Worm (Caenorhabditis elegans): ENCODE data around the gene str-18.

The str-18 gene

ce11 chrV:15733568-15733967 lies 8.2 kb downstream of the str-18 start, which contains the start of gene T23D5.3:
Gene T23D5.3 (minus strand): TSS chrV:15733668.
- TF ChIP-seq tab-1 (GFP tag; IDR thresholded peaks at IDR 0.05) (no peak), ztf-29 (GFP tag; IDR thresholded peaks at IDR 0.05) (no peak), flt-1 (GFP tag; IDR thresholded peaks at IDR 0.05) (no peak), T22C8.4 (GFP tag; IDR thresholded peaks at IDR 0.05) (no peak), ztf-23 (GFP tag; IDR thresholded peaks at IDR 0.05) (no peak)

- no peak for TF ChIP-seq T22C8.4 (GFP tag; IDR thresholded peaks at IDR 0.05)
- TF ChIP-seq ref-1 (GFP tag; conservative IDR thresholded peaks at IDR 0.05), result no peak
- TF ChIP-seq ztf-23 (GFP tag; IDR thresholded peaks at IDR 0.05), result no peak
- TF ChIP-seq tab-1 (GFP tag; IDR thresholded peaks at IDR 0.05), result no peak
- no peak for TF ChIP-seq flt-1 (GFP tag; IDR thresholded peaks at IDR 0.05)
- no peak for TF ChIP-seq ztf-29 (GFP tag; IDR thresholded peaks at IDR 0.05)
- TF ChIP-seq klf-2 (GFP tag; conservative IDR thresholded peaks at IDR 0.05), result no peak
- TF ChIP-seq med-1 (GFP tag; optimal IDR thresholded peaks at IDR 0.05; ENCODE audit: insufficient read depth), result no peak
- TF ChIP-seq cog-1 (tag; optimal IDR thresholded peaks at IDR 0.05), result no peak
Measured at ce11 chrV:15733020-15733419, 8.7 kb downstream of the str-18 start.

ce11 chrV:15732209-15732608 lies 9.5 kb downstream of the str-18 start, which contains the start of gene str-38:
Gene str-38 (minus strand): TSS chrV:15732309.
- TF ChIP-seq tab-1 (GFP tag; IDR thresholded peaks at IDR 0.05), result no peak
- TF ChIP-seq cog-1 (tag; optimal IDR thresholded peaks at IDR 0.05), result no peak
- no peak for TF ChIP-seq ref-1 (GFP tag; conservative IDR thresholded peaks at IDR 0.05)
- TF ChIP-seq med-1 (GFP tag; optimal IDR thresholded peaks at IDR 0.05; ENCODE audit: insufficient read depth), result no peak
- TF ChIP-seq klf-2 (GFP tag; conservative IDR thresholded peaks at IDR 0.05), result no peak
- no peak for TF ChIP-seq flt-1 (GFP tag; IDR thresholded peaks at IDR 0.05)
- no peak for TF ChIP-seq T22C8.4 (GFP tag; IDR thresholded peaks at IDR 0.05)
- no peak for TF ChIP-seq ztf-23 (GFP tag; IDR thresholded peaks at IDR 0.05)
- no peak for TF ChIP-seq ztf-29 (GFP tag; IDR thresholded peaks at IDR 0.05)

ce11 chrV:15730459-15730858 lies 11.3 kb downstream of the str-18 start, which contains the start of gene Y6E2A.10:
Gene Y6E2A.10 (minus strand): TSS chrV:15730559.
- TF ChIP-seq med-1 (GFP tag; optimal IDR thresholded peaks at IDR 0.05; ENCODE audit: insufficient read depth) (no peak), flt-1 (GFP tag; IDR thresholded peaks at IDR 0.05) (no peak), ztf-23 (GFP tag; IDR thresholded peaks at IDR 0.05) (no peak), ref-1 (GFP tag; conservative IDR thresholded peaks at IDR 0.05) (no peak), ztf-29 (GFP tag; IDR thresholded peaks at IDR 0.05) (no peak), cog-1 (tag; optimal IDR thresholded peaks at IDR 0.05) (no peak), tab-1 (GFP tag; IDR thresholded peaks at IDR 0.05) (no peak), T22C8.4 (GFP tag; IDR thresholded peaks at IDR 0.05) (no peak), klf-2 (GFP tag; conservative IDR thresholded peaks at IDR 0.05) (no peak)

ce11 chrV:15726610-15727009 lies 15.1 kb downstream of the str-18 start, which contains the start of the genes irld-57 and sfxn-1.3:
Gene irld-57 (minus strand): TSS chrV:15726710.
Gene sfxn-1.3 (plus strand): TSS chrV:15726841.
- no peak for TF ChIP-seq tab-1 (GFP tag; IDR thresholded peaks at IDR 0.05)
- no peak for TF ChIP-seq ztf-23 (GFP tag; IDR thresholded peaks at IDR 0.05)
- no peak for TF ChIP-seq flt-1 (GFP tag; IDR thresholded peaks at IDR 0.05)
- TF ChIP-seq cog-1 (tag; optimal IDR thresholded peaks at IDR 0.05), result no peak
- no peak for TF ChIP-seq T22C8.4 (GFP tag; IDR thresholded peaks at IDR 0.05)
- no peak for TF ChIP-seq klf-2 (GFP tag; conservative IDR thresholded peaks at IDR 0.05)
- TF ChIP-seq med-1 (GFP tag; optimal IDR thresholded peaks at IDR 0.05; ENCODE audit: insufficient read depth), result no peak
- no peak for TF ChIP-seq ztf-29 (GFP tag; IDR thresholded peaks at IDR 0.05)

- no peak for TF ChIP-seq flt-1 (GFP tag; IDR thresholded peaks at IDR 0.05)
- TF ChIP-seq ztf-29 (GFP tag; IDR thresholded peaks at IDR 0.05), result no peak
- TF ChIP-seq tab-1 (GFP tag; IDR thresholded peaks at IDR 0.05), result no peak
- no peak for TF ChIP-seq ref-1 (GFP tag; conservative IDR thresholded peaks at IDR 0.05)
- no peak for TF ChIP-seq cog-1 (tag; optimal IDR thresholded peaks at IDR 0.05)
- TF ChIP-seq klf-2 (GFP tag; conservative IDR thresholded peaks at IDR 0.05), result no peak
- no peak for TF ChIP-seq ztf-23 (GFP tag; IDR thresholded peaks at IDR 0.05)
- TF ChIP-seq med-1 (GFP tag; optimal IDR thresholded peaks at IDR 0.05; ENCODE audit: insufficient read depth), result no peak
- no peak for TF ChIP-seq T22C8.4 (GFP tag; IDR thresholded peaks at IDR 0.05)
Measured at ce11 chrV:15721888-15722287, 19.9 kb downstream of the str-18 start, which contains the start of gene srh-140. Gene srh-140 (plus strand): TSS chrV:15722188.

ce11 chrV:15721431-15721830 lies 20.3 kb downstream of the str-18 start:
- no peak for TF ChIP-seq flt-1 (GFP tag; IDR thresholded peaks at IDR 0.05)
- TF ChIP-seq ztf-23 (GFP tag; IDR thresholded peaks at IDR 0.05), result no peak
- TF ChIP-seq tab-1 (GFP tag; IDR thresholded peaks at IDR 0.05), result no peak
- no peak for TF ChIP-seq ref-1 (GFP tag; conservative IDR thresholded peaks at IDR 0.05)
- TF ChIP-seq med-1 (GFP tag; optimal IDR thresholded peaks at IDR 0.05; ENCODE audit: insufficient read depth), result no peak
- no peak for TF ChIP-seq cog-1 (tag; optimal IDR thresholded peaks at IDR 0.05)
- TF ChIP-seq klf-2 (GFP tag; conservative IDR thresholded peaks at IDR 0.05), result no peak
- no peak for TF ChIP-seq ztf-29 (GFP tag; IDR thresholded peaks at IDR 0.05)
- TF ChIP-seq T22C8.4 (GFP tag; IDR thresholded peaks at IDR 0.05), result no peak

ce11 chrV:15719570-15719969 lies 22.2 kb downstream of the str-18 start, which contains the start of gene Y6E2A.7:
Gene Y6E2A.7 (plus strand): TSS chrV:15719870.
- TF ChIP-seq cog-1 (tag; optimal IDR thresholded peaks at IDR 0.05) (no peak), ref-1 (GFP tag; conservative IDR thresholded peaks at IDR 0.05) (no peak), tab-1 (GFP tag; IDR thresholded peaks at IDR 0.05) (no peak), flt-1 (GFP tag; IDR thresholded peaks at IDR 0.05) (no peak), T22C8.4 (GFP tag; IDR thresholded peaks at IDR 0.05) (no peak), med-1 (GFP tag; optimal IDR thresholded peaks at IDR 0.05; ENCODE audit: insufficient read depth) (no peak), ztf-23 (GFP tag; IDR thresholded peaks at IDR 0.05) (no peak), ztf-29 (GFP tag; IDR thresholded peaks at IDR 0.05) (no peak), klf-2 (GFP tag; conservative IDR thresholded peaks at IDR 0.05) (no peak)

- TF ChIP-seq med-1 (GFP tag; optimal IDR thresholded peaks at IDR 0.05; ENCODE audit: insufficient read depth), result no peak
Measured at ce11 chrV:15718562-15718961, 23.2 kb downstream of the str-18 start, which contains the start of gene Y6E2A.5. Gene Y6E2A.5 (minus strand): TSS chrV:15718662.

ce11 chrV:15716679-15717078 lies 25.1 kb downstream of the str-18 start, which contains the start of gene Y6E2A.4:
Gene Y6E2A.4 (minus strand): TSS chrV:15716779.
- TF ChIP-seq klf-2 (GFP tag; conservative IDR thresholded peaks at IDR 0.05) (no peak), med-1 (GFP tag; optimal IDR thresholded peaks at IDR 0.05; ENCODE audit: insufficient read depth) (no peak), tab-1 (GFP tag; IDR thresholded peaks at IDR 0.05) (no peak), ref-1 (GFP tag; conservative IDR thresholded peaks at IDR 0.05) (no peak), ztf-23 (GFP tag; IDR thresholded peaks at IDR 0.05) (no peak), ztf-29 (GFP tag; IDR thresholded peaks at IDR 0.05) (no peak), flt-1 (GFP tag; IDR thresholded peaks at IDR 0.05) (no peak), cog-1 (tag; optimal IDR thresholded peaks at IDR 0.05) (no peak), T22C8.4 (GFP tag; IDR thresholded peaks at IDR 0.05) (no peak)
